Worm (Caenorhabditis elegans): ENCODE results near the gene unc-129.
A peak's percentile ranks its signal among the peaks of the same experiment; 100 is the strongest.

The unc-129 gene

ce11 chrIV:8974543-8975330 lies 30.5 kb downstream of the unc-129 start:
- no peak for TF ChIP-seq elt-3 (tag; optimal IDR thresholded peaks at IDR 0.05)
- TF ChIP-seq snpc-4 (tag; optimal IDR thresholded peaks at IDR 0.05): no peak
- no peak for TF ChIP-seq ztf-1 (GFP tag; conservative IDR thresholded peaks at IDR 0.05)
- peak; percentile 10 for TF ChIP-seq crh-2 (tag; optimal IDR thresholded peaks at IDR 0.05)
- TF ChIP-seq alr-1 (tag; optimal IDR thresholded peaks at IDR 0.05): no peak
- TF ChIP-seq ama-1 (optimal IDR thresholded peaks at IDR 0.05): no peak
- TF ChIP-seq blmp-1 (tag; optimal IDR thresholded peaks at IDR 0.05; ENCODE audit: insufficient read depth): no peak
- TF ChIP-seq sma-9 (GFP tag; optimal IDR thresholded peaks at IDR 0.05): peak; percentile 36
- TF ChIP-seq sma-9 (tag; optimal IDR thresholded peaks at IDR 0.05): no peak
- TF ChIP-seq nhr-129 (tag; optimal IDR thresholded peaks at IDR 0.05): peak; percentile 42
- TF ChIP-seq nhr-6 (tag; optimal IDR thresholded peaks at IDR 0.05): no peak
- TF ChIP-seq C34F6.9 (tag; optimal IDR thresholded peaks at IDR 0.05): peak; percentile 56
- no peak for TF ChIP-seq lin-39 (tag; optimal IDR thresholded peaks at IDR 0.05)
- no peak for TF ChIP-seq unc-39 (tag; optimal IDR thresholded peaks at IDR 0.05)
- TF ChIP-seq aly-2 (tag; optimal IDR thresholded peaks at IDR 0.05): no peak
- TF ChIP-seq lsy-2 (tag; optimal IDR thresholded peaks at IDR 0.05): peak in 1 of 2 experiments; percentile 63
- peak; percentile 34 for TF ChIP-seq F13H6.1 (tag; optimal IDR thresholded peaks at IDR 0.05)
- TF ChIP-seq ztf-4 (tag; optimal IDR thresholded peaks at IDR 0.05): peak; percentile 17

ce11 chrIV:8973249-8973958 lies 31.8 kb downstream of the unc-129 start, which contains the start of gene C53B4.3:
C53B4.3 (minus strand) TSS chrIV:8973712.
- TF ChIP-seq aly-2 (tag; optimal IDR thresholded peaks at IDR 0.05) (no peak), nhr-25 (tag; optimal IDR thresholded peaks at IDR 0.05) (peak; percentile 70), nhr-11 (tag; optimal IDR thresholded peaks at IDR 0.05) (no peak), snpc-4 (tag; optimal IDR thresholded peaks at IDR 0.05) (no peak), ztf-11 (tag; optimal IDR thresholded peaks at IDR 0.05) (no peak), lin-13 (GFP tag; optimal IDR thresholded peaks at IDR 0.05) (peak; percentile 19), alr-1 (tag; optimal IDR thresholded peaks at IDR 0.05) (no peak), ceh-16 (tag; optimal IDR thresholded peaks at IDR 0.05) (no peak), Y55F3AM.14 (GFP tag; optimal IDR thresholded peaks at IDR 0.05) (no peak), nhr-12 (tag; optimal IDR thresholded peaks at IDR 0.05) (no peak), crh-2 (tag; optimal IDR thresholded peaks at IDR 0.05) (peak; percentile 39), nhr-129 (tag; optimal IDR thresholded peaks at IDR 0.05) (peak; percentile 24), blmp-1 (tag; optimal IDR thresholded peaks at IDR 0.05; ENCODE audit: insufficient read depth) (no peak), ama-1 (optimal IDR thresholded peaks at IDR 0.05) (no peak), peb-1 (tag; optimal IDR thresholded peaks at IDR 0.05) (no peak), ztf-4 (tag; optimal IDR thresholded peaks at IDR 0.05) (peak; percentile 1), dmd-4 (tag; optimal IDR thresholded peaks at IDR 0.05) (peak; percentile 28), elt-1 (tag; optimal IDR thresholded peaks at IDR 0.05) (no peak), skn-1 (tag; optimal IDR thresholded peaks at IDR 0.05) (no peak), fos-1 (tag; optimal IDR thresholded peaks at IDR 0.05) (peak; percentile 29), elt-3 (tag; optimal IDR thresholded peaks at IDR 0.05) (no peak), ceh-82 (tag; optimal IDR thresholded peaks at IDR 0.05) (no peak), lsy-2 (tag; optimal IDR thresholded peaks at IDR 0.05) (peak; percentile 51 to 75), F13H6.1 (tag; optimal IDR thresholded peaks at IDR 0.05) (peak; percentile 81), nhr-77 (tag; optimal IDR thresholded peaks at IDR 0.05) (no peak), unc-55 (GFP tag; optimal IDR thresholded peaks at IDR 0.05) (peak; percentile 65), unc-62 (GFP tag; optimal IDR thresholded peaks at IDR 0.05) (no peak), nhr-6 (tag; optimal IDR thresholded peaks at IDR 0.05) (no peak), sem-4 (tag; optimal IDR thresholded peaks at IDR 0.05) (peak; percentile 26), egl-27 (tag; optimal IDR thresholded peaks at IDR 0.05) (no peak), lin-11 (tag; optimal IDR thresholded peaks at IDR 0.05) (peak; percentile 7), zag-1 (tag; optimal IDR thresholded peaks at IDR 0.05) (no peak), R02D3.7 (tag; optimal IDR thresholded peaks at IDR 0.05) (no peak), sma-3 (GFP tag; optimal IDR thresholded peaks at IDR 0.05) (peak; percentile 76), nhr-23 (tag; optimal IDR thresholded peaks at IDR 0.05) (no peak), mab-5 (tag; optimal IDR thresholded peaks at IDR 0.05) (no peak), nhr-10 (tag; optimal IDR thresholded peaks at IDR 0.05) (no peak), lin-39 (tag; optimal IDR thresholded peaks at IDR 0.05) (no peak), nhr-237 (tag; optimal IDR thresholded peaks at IDR 0.05) (no peak), unc-39 (tag; optimal IDR thresholded peaks at IDR 0.05) (no peak), C34F6.9 (tag; optimal IDR thresholded peaks at IDR 0.05) (peak; percentile 68), nhr-21 (tag; optimal IDR thresholded peaks at IDR 0.05) (no peak), gmeb-1 (tag; optimal IDR thresholded peaks at IDR 0.05) (peak; percentile 58), sma-9 (GFP tag; optimal IDR thresholded peaks at IDR 0.05) (peak; percentile 89), sma-9 (tag; optimal IDR thresholded peaks at IDR 0.05) (no peak), mdl-1 (tag; optimal IDR thresholded peaks at IDR 0.05) (no peak), mbf-1 (tag; optimal IDR thresholded peaks at IDR 0.05) (no peak)

Data from whole organism, L2 larva.